Worm (Caenorhabditis elegans) whole organism, mixed stage, embryonic: ENCODE measurements around the gene Y39A1A.31.

Experiments
- M03D4.4 ChIP-seq: sonication (generic microtip); optimal IDR thresholded peaks from 2 replicates; lab custom pipeline; 2017; ENCODE audit warnings: mild to moderate bottlenecking, missing genetic modification characterization, missing compliant biosample characterization
- blmp-1 ChIP-seq: fragments of 150-350 bp; optimal IDR thresholded peaks from 2 replicates; lab custom pipeline; 2014; ENCODE audit warnings: missing biosample characterization, missing genetic modification characterization
- ceh-39 ChIP-seq: fragments of 150-350 bp; optimal IDR thresholded peaks from 2 replicates; lab custom pipeline; 2014; ENCODE audit warnings: missing biosample characterization, missing genetic modification characterization
- ceh-43 ChIP-seq: fragments of 200-800 bp; sonication (Bioruptor generic); optimal IDR thresholded peaks from 2 replicates; lab custom pipeline; 2018; ENCODE audit warnings: mild to moderate bottlenecking, missing genetic modification characterization, moderate library complexity, missing compliant biosample characterization
- ceh-83 ChIP-seq: fragments of 200-800 bp; sonication (Bioruptor generic); optimal IDR thresholded peaks from 2 replicates; lab custom pipeline; 2018; ENCODE audit warnings: mild to moderate bottlenecking, missing genetic modification characterization, missing compliant biosample characterization
- ces-1 ChIP-seq: fragments of 150-350 bp; optimal IDR thresholded peaks from 2 replicates; lab custom pipeline; 2014; ENCODE audit warnings: missing biosample characterization, missing genetic modification reagents, missing genetic modification characterization
- cnd-1 ChIP-seq: fragments of 200-800 bp; sonication (Bioruptor generic); optimal IDR thresholded peaks from 2 replicates; lab custom pipeline; 2018; ENCODE audit warnings: mild to moderate bottlenecking, missing genetic modification characterization, missing compliant biosample characterization
- drap-1 ChIP-seq: fragments of 200-800 bp; sonication (Bioruptor generic); optimal IDR thresholded peaks from 3 replicates; lab custom pipeline; 2018; ENCODE audit warnings: mild to moderate bottlenecking, missing genetic modification characterization, missing compliant biosample characterization
- elt-1 ChIP-seq: sonication (generic microtip); optimal IDR thresholded peaks from 2 replicates; lab custom pipeline; 2017; ENCODE audit warnings: missing genetic modification characterization, mild to moderate bottlenecking, missing compliant biosample characterization, antibody characterized with exemption, moderate library complexity, borderline replicate concordance; ENCODE audit not compliant: insufficient read depth
- elt-3 ChIP-seq: fragments of 150-350 bp; optimal IDR thresholded peaks from 2 replicates; lab custom pipeline; 2014; ENCODE audit warnings: missing biosample characterization, missing genetic modification characterization
- flh-1 ChIP-seq: fragments of 200-800 bp; sonication (Bioruptor generic); optimal IDR thresholded peaks from 2 replicates; lab custom pipeline; 2018; ENCODE audit warnings: mild to moderate bottlenecking, missing genetic modification characterization, moderate library complexity, missing compliant biosample characterization
- ham-2 ChIP-seq: fragments of 200-800 bp; sonication (Bioruptor generic); optimal IDR thresholded peaks from 2 replicates; lab custom pipeline; 2018; ENCODE audit warnings: mild to moderate bottlenecking, missing genetic modification characterization, missing compliant biosample characterization
- hlh-1 ChIP-seq: fragments of 150-350 bp; optimal IDR thresholded peaks from 2 replicates; lab custom pipeline; 2014; ENCODE audit warnings: missing biosample characterization, missing genetic modification reagents, missing genetic modification characterization
- lin-13 ChIP-seq: fragments of 150-350 bp; optimal IDR thresholded peaks from 2 replicates; lab custom pipeline; 2014; ENCODE audit warnings: missing biosample characterization, missing genetic modification characterization
- lin-32 ChIP-seq: fragments of 200-800 bp; sonication (Bioruptor generic); optimal IDR thresholded peaks from 2 replicates; lab custom pipeline; 2018; ENCODE audit warnings: mild to moderate bottlenecking, missing genetic modification characterization, missing compliant biosample characterization
- lsy-2 ChIP-seq: fragments of 150-350 bp; optimal IDR thresholded peaks from 2 replicates; lab custom pipeline; 2014; ENCODE audit warnings: missing biosample characterization, missing genetic modification characterization
- mls-2 ChIP-seq: sonication (generic microtip); optimal IDR thresholded peaks from 2 replicates; lab custom pipeline; 2016; ENCODE audit warnings: mild to moderate bottlenecking, missing genetic modification characterization, moderate library complexity, missing compliant biosample characterization
- nhr-2 ChIP-seq: fragments of 150-350 bp; optimal IDR thresholded peaks from 2 replicates; lab custom pipeline; 2014; ENCODE audit warnings: missing biosample characterization, missing genetic modification characterization
- nhr-237 ChIP-seq: fragments of 150-350 bp; optimal IDR thresholded peaks from 2 replicates; lab custom pipeline; 2014; ENCODE audit warnings: missing biosample characterization, missing genetic modification characterization
- nhr-76 ChIP-seq: sonication (generic microtip); optimal IDR thresholded peaks from 2 replicates; lab custom pipeline; 2017; ENCODE audit warnings: missing biosample characterization, missing genetic modification characterization
- pha-4 ChIP-seq: fragments of 150-350 bp; optimal IDR thresholded peaks from 2 replicates; lab custom pipeline; 2018; ENCODE audit warnings: missing biosample characterization, missing genetic modification reagents, missing genetic modification characterization
- sem-2 ChIP-seq: fragments of 200-800 bp; sonication (Bioruptor generic); optimal IDR thresholded peaks from 2 replicates; lab custom pipeline; 2018; ENCODE audit warnings: mild to moderate bottlenecking, missing genetic modification characterization, missing compliant biosample characterization
- snpc-4 ChIP-seq: fragments of 150-350 bp; optimal IDR thresholded peaks from 2 replicates; lab custom pipeline; 2014; ENCODE audit warnings: missing biosample characterization, missing genetic modification characterization
- sptf-1 ChIP-seq: sonication (generic microtip); optimal IDR thresholded peaks from 2 replicates; lab custom pipeline; 2017; ENCODE audit warnings: mild to moderate bottlenecking, missing genetic modification characterization, moderate library complexity, missing compliant biosample characterization
- tbx-8 ChIP-seq: fragments of 200-800 bp; sonication (Bioruptor generic); optimal IDR thresholded peaks from 2 replicates; lab custom pipeline; 2018; ENCODE audit warnings: mild to moderate bottlenecking, missing genetic modification characterization, moderate library complexity, missing compliant biosample characterization
- unc-120 ChIP-seq: sonication (generic microtip); optimal IDR thresholded peaks from 2 replicates; lab custom pipeline; 2017; ENCODE audit warnings: missing genetic modification characterization, missing compliant biosample characterization; ENCODE audit not compliant: poor library complexity, severe bottlenecking
- unc-62 ChIP-seq: fragments of 150-350 bp; optimal IDR thresholded peaks from 2 replicates; lab custom pipeline; 2014; ENCODE audit warnings: missing biosample characterization, missing genetic modification reagents, missing genetic modification characterization
- zip-8 ChIP-seq: fragments of 150-350 bp; optimal IDR thresholded peaks from 2 replicates; lab custom pipeline; 2014; ENCODE audit warnings: missing biosample characterization, missing genetic modification characterization
- ztf-11 ChIP-seq: fragments of 150-350 bp; optimal IDR thresholded peaks from 2 replicates; lab custom pipeline; 2014; ENCODE audit warnings: missing biosample characterization, missing genetic modification characterization

Gene Y39A1A.31

DNA sequence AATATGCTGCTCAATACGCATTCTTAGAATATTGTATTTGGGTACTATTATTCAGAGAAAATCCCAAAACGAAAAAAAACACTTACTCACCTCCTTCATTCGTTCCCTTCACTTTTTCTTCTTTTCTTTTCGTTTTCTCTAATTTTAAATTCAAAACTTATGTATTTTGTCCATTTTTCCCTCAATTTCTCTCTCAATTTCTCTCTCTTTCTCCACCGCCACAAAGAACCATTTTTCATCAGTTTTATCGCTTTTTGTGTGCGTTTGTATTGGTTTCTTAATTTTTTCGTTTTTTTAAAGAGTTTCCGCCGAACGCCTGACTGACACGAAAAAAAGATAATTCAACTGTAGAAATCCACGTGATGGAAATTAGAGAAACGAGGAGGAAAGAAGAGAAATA lies 34.2 kb downstream of the Y39A1A.31 start, which contains the start of gene cnt-2:
cnt-2 (plus strand) TSS at position 301 of the 400 bp plus-strand sequence.
- no peak for TF ChIP-seq flh-1

ce11 chrIII:10653479-10653878 lies 35.5 kb downstream of the Y39A1A.31 start:
- TF ChIP-seq zip-8 (tag; lab: Kevin White, UChicago) = peak; percentile 11
- TF ChIP-seq nhr-76 (tag; lab: Kevin White, UChicago) = no peak
- TF ChIP-seq blmp-1 = peak; percentile 91
- no peak for TF ChIP-seq ceh-43
- no peak for TF ChIP-seq lin-32 (GFP tag; lab: Kevin White, UChicago)
- no peak for TF ChIP-seq pha-4 (tag; lab: Kevin White, UChicago)
- TF ChIP-seq nhr-2 (tag; lab: Kevin White, UChicago) = no peak
- no peak for TF ChIP-seq elt-1 (tag; lab: Kevin White, UChicago)
- TF ChIP-seq ces-1 (GFP tag; lab: Kevin White, UChicago) = no peak
- no peak for TF ChIP-seq cnd-1

- no peak for TF ChIP-seq sptf-1 (tag; lab: Kevin White, UChicago)
- peak; percentile 79 for TF ChIP-seq zip-8 (tag; lab: Kevin White, UChicago)
Measured at ce11 chrIII:10652833-10653232, 36.1 kb downstream of the Y39A1A.31 start.

ce11 chrIII:10651634-10652033 lies 37.3 kb downstream of the Y39A1A.31 start:
- no peak for TF ChIP-seq elt-3 (tag; lab: Kevin White, UChicago)
- peak; percentile 32 for TF ChIP-seq zip-8 (tag; lab: Kevin White, UChicago)
- TF ChIP-seq sptf-1 (tag; lab: Kevin White, UChicago) = no peak
- TF ChIP-seq lsy-2 (tag; lab: Kevin White, UChicago) = peak; percentile 54
- TF ChIP-seq unc-62 (GFP tag; lab: Kevin White, UChicago) = peak; percentile 24
- TF ChIP-seq ceh-39 (tag; lab: Kevin White, UChicago) = peak; percentile 70
- TF ChIP-seq sem-2 (GFP tag; lab: Kevin White, UChicago) = peak; percentile 27
- TF ChIP-seq ces-1 (GFP tag; lab: Kevin White, UChicago) = peak; percentile 67
- peak; percentile 18 for TF ChIP-seq drap-1 (GFP tag; lab: Kevin White, UChicago)
- peak; percentile 44 for TF ChIP-seq cnd-1
- peak; percentile 69 for TF ChIP-seq ham-2 (GFP tag; lab: Kevin White, UChicago)
- no peak for TF ChIP-seq elt-1 (tag; lab: Kevin White, UChicago)
- peak; percentile 95 for TF ChIP-seq pha-4 (tag; lab: Kevin White, UChicago)
- no peak for TF ChIP-seq ceh-43
- peak; percentile 56 for TF ChIP-seq mls-2
- TF ChIP-seq lin-13 = peak; percentile 64
- TF ChIP-seq ceh-83 (GFP tag; lab: Kevin White, UChicago) = no peak
- TF ChIP-seq nhr-2 (tag; lab: Kevin White, UChicago) = peak; percentile 56
- peak; percentile 42 for TF ChIP-seq lin-32 (GFP tag; lab: Kevin White, UChicago)

DNA sequence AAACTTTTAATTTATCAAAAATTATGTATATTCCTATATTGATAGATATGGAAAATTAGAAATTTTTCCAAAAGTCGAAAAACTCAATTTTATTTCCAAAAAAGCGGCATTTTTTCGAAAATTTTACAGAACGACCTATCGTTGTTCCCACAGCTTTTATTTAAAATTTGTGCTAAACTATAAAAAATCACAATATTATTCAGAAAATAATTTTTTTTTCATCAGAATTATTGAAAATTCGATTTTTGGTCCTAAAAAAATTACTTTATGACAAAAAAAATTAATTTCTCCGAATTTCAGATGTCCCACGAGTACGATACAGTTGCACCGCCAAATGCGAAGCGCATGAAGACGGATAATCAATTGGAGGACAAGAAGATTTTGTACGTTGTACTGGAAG lies 39.7 kb downstream of the Y39A1A.31 start, which contains the start of gene emg-1:
emg-1 (plus strand) TSS at position 301 of the 400 bp plus-strand sequence.
- TF ChIP-seq elt-3 (tag; lab: Kevin White, UChicago) (no peak), unc-62 (GFP tag; lab: Kevin White, UChicago) (no peak), mls-2 (no peak), ztf-11 (tag; lab: Kevin White, UChicago) (no peak), tbx-8 (no peak), M03D4.4 (no peak), unc-120 (tag; lab: Kevin White, UChicago) (no peak), elt-1 (tag; lab: Kevin White, UChicago) (no peak), ham-2 (GFP tag; lab: Kevin White, UChicago) (no peak), ceh-39 (tag; lab: Kevin White, UChicago) (no peak), flh-1 (no peak), nhr-237 (tag; lab: Kevin White, UChicago) (no peak), hlh-1 (tag; lab: Kevin White, UChicago) (no peak), nhr-76 (tag; lab: Kevin White, UChicago) (no peak), pha-4 (tag; lab: Kevin White, UChicago) (no peak), ceh-43 (no peak), snpc-4 (no peak)
